Fruit fly (Drosophila melanogaster) whole organism, wandering third instar larva: Measurements from ENCODE around the gene Myo28B1.

ENCODE experiments used
- Abd-B ChIP-seq: fragments of >200 bp; optimal IDR thresholded peaks from 2 replicates; lab custom pipeline; 2017; ENCODE audit warnings: missing biosample characterization, missing genetic modification characterization
- CG32264 ChIP-seq: fragments of 200-800 bp; sonication (Bioruptor generic); optimal IDR thresholded peaks from 2 replicates; lab custom pipeline; 2016; ENCODE audit warnings: missing biosample characterization, missing genetic modification characterization
- CG9705 ChIP-seq: fragments of 200-800 bp; sonication (Bioruptor generic); optimal IDR thresholded peaks from 2 replicates; lab custom pipeline; 2018; ENCODE audit warnings: missing biosample characterization, mild to moderate bottlenecking, missing genetic modification characterization
- CrebA ChIP-seq: fragments of 200-800 bp; sonication (Bioruptor generic); optimal IDR thresholded peaks from 2 replicates; lab custom pipeline; 2016; ENCODE audit warnings: missing biosample characterization, mild to moderate bottlenecking, missing genetic modification characterization, borderline replicate concordance
- Dfd ChIP-seq: fragments of >200 bp; optimal IDR thresholded peaks from 2 replicates; lab custom pipeline; 2017; ENCODE audit warnings: missing biosample characterization, missing genetic modification characterization
- GATAd ChIP-seq: sonication (Bioruptor generic); optimal IDR thresholded peaks from 2 replicates; lab custom pipeline; 2016; ENCODE audit warnings: missing biosample characterization, missing genetic modification characterization
- HLH106 ChIP-seq: fragments of 200-800 bp; optimal IDR thresholded peaks from 3 replicates; lab custom pipeline; 2019; ENCODE audit warnings: missing biosample characterization, mild to moderate bottlenecking, missing genetic modification characterization, moderate library complexity
- Hnf4 ChIP-seq: fragments of 200-800 bp; sonication (Bioruptor generic); optimal IDR thresholded peaks from 2 replicates; lab custom pipeline; 2016; ENCODE audit warnings: missing biosample characterization, mild to moderate bottlenecking, missing genetic modification characterization
- Hr78 ChIP-seq: fragments of >200 bp; optimal IDR thresholded peaks from 2 replicates; lab custom pipeline; 2017; ENCODE audit warnings: missing biosample characterization, missing genetic modification characterization
- Hr83 ChIP-seq: fragments of 200-300 bp; sonication (Bioruptor generic); optimal IDR thresholded peaks from 2 replicates; lab custom pipeline; 2016; ENCODE audit warnings: missing biosample characterization, mild to moderate bottlenecking, missing genetic modification characterization, moderate library complexity; ENCODE audit not compliant: poor library complexity, severe bottlenecking
- Mio ChIP-seq: sonication (Bioruptor generic); optimal IDR thresholded peaks from 2 replicates; lab custom pipeline; 2016; ENCODE audit warnings: missing biosample characterization, missing genetic modification characterization
- Myc ChIP-seq: fragments of >200 bp; optimal IDR thresholded peaks from 2 replicates; lab custom pipeline; 2017
- N ChIP-seq: fragments of >200 bp; optimal IDR thresholded peaks from 2 replicates; lab custom pipeline; 2018; ENCODE audit warnings: missing biosample characterization, missing external identifiers, missing genetic modification characterization
- OdsH ChIP-seq: fragments of 200-800 bp; sonication (Bioruptor generic); optimal IDR thresholded peaks from 2 replicates; lab custom pipeline; 2016; ENCODE audit warnings: missing biosample characterization, mild to moderate bottlenecking, missing genetic modification characterization
- Rel ChIP-seq, 2 experiments: fragments of 200-800 bp; sonication (Bioruptor generic) in 1 of 2; optimal IDR thresholded peaks; 2 replicates in 1 of 2; 3 replicates in 1 of 2; lab custom pipeline; 2016 to 2019; ENCODE audit warnings: mild to moderate bottlenecking in 2 of 2, missing biosample characterization in 2 of 2, missing genetic modification characterization in 2 of 2, moderate library complexity in 1 of 2
- Vsx2 ChIP-seq: fragments of 200-300, 225-300 bp; sonication (Bioruptor generic); optimal IDR thresholded peaks from 2 replicates; lab custom pipeline; 2018; ENCODE audit warnings: missing biosample characterization, missing genetic modification characterization; ENCODE audit not compliant: partially characterized antibody
- br ChIP-seq: fragments of 200-800 bp; sonication (Bioruptor generic); optimal IDR thresholded peaks from 2 replicates; lab custom pipeline; 2016; ENCODE audit warnings: missing biosample characterization, missing genetic modification characterization
- brk ChIP-seq: fragments of 200-800 bp; sonication (Bioruptor generic); optimal IDR thresholded peaks from 2 replicates; lab custom pipeline; 2016; ENCODE audit warnings: missing biosample characterization, mild to moderate bottlenecking, missing genetic modification characterization
- dl ChIP-seq, 2 experiments: fragments of 175-275, 200-275 bp in 1 of 2; fragments of 200-275 bp in 1 of 2; sonication (Bioruptor generic); optimal IDR thresholded peaks; lab custom pipeline; 2018; ENCODE audit warnings: mild to moderate bottlenecking in 2 of 2, missing biosample characterization in 2 of 2, missing genetic modification characterization in 2 of 2, moderate library complexity in 2 of 2; ENCODE audit not compliant: partially characterized antibody in 2 of 2, insufficient read depth in 1 of 2
- ey ChIP-seq: fragments of 200-800 bp; sonication (Bioruptor generic); optimal IDR thresholded peaks from 2 replicates; lab custom pipeline; 2016; ENCODE audit warnings: missing biosample characterization, missing genetic modification characterization
- foxo ChIP-seq, 2 experiments: fragments of 200-800 bp; sonication (Bioruptor generic); optimal IDR thresholded peaks; 2 replicates in 1 of 2; 3 replicates in 1 of 2; lab custom pipeline; 2016 to 2017; ENCODE audit warnings: missing biosample characterization in 2 of 2, missing genetic modification characterization in 2 of 2
- fru ChIP-seq: fragments of 200-800 bp; sonication (Bioruptor generic); optimal IDR thresholded peaks from 3 replicates; lab custom pipeline; 2016; ENCODE audit warnings: missing biosample characterization, mild to moderate bottlenecking, missing genetic modification characterization
- jim ChIP-seq: fragments of 175-275, 200-325 bp; sonication (Bioruptor generic); optimal IDR thresholded peaks from 2 replicates; lab custom pipeline; 2016; ENCODE audit warnings: missing biosample characterization, mild to moderate bottlenecking, missing genetic modification characterization
- lola ChIP-seq: fragments of >200 bp; optimal IDR thresholded peaks from 2 replicates; lab custom pipeline; 2017; ENCODE audit warnings: missing biosample characterization, missing genetic modification characterization
- pan ChIP-seq: fragments of >200 bp; optimal IDR thresholded peaks from 2 replicates; lab custom pipeline; 2017
- psq ChIP-seq: fragments of 200-800 bp; sonication (Bioruptor generic); optimal IDR thresholded peaks from 3 replicates; lab custom pipeline; 2017; ENCODE audit warnings: missing biosample characterization, mild to moderate bottlenecking, missing genetic modification characterization, moderate library complexity
- rgr ChIP-seq: fragments of 200-800 bp; sonication (Bioruptor generic); optimal IDR thresholded peaks from 3 replicates; lab custom pipeline; 2016; ENCODE audit warnings: missing biosample characterization, mild to moderate bottlenecking, missing genetic modification characterization
- sage ChIP-seq: fragments of 200-800 bp; sonication (Bioruptor generic); optimal IDR thresholded peaks from 2 replicates; lab custom pipeline; 2016; ENCODE audit warnings: missing biosample characterization, mild to moderate bottlenecking, missing genetic modification characterization
- sv ChIP-seq: fragments of 200-800 bp; sonication (Bioruptor generic); optimal IDR thresholded peaks from 3 replicates; lab custom pipeline; 2016; ENCODE audit warnings: missing biosample characterization, missing genetic modification characterization
- tai ChIP-seq: sonication (Bioruptor generic); optimal IDR thresholded peaks from 2 replicates; lab custom pipeline; 2016; ENCODE audit warnings: missing biosample characterization, missing genetic modification characterization
- woc ChIP-seq: sonication (Bioruptor generic); optimal IDR thresholded peaks from 2 replicates; lab custom pipeline; 2016; ENCODE audit warnings: missing biosample characterization, mild to moderate bottlenecking, missing genetic modification characterization

Gene Myo28B1

dm6 chr2L:7621706-7622105 lies 44.1 kb upstream of the Myo28B1 start:
- TF ChIP-seq brk (GFP tag; lab: Kevin White, UChicago) (no peak), br (GFP tag; lab: Kevin White, UChicago) (no peak), Abd-B (no peak), lola (no peak), sv (no peak)

dm6 chr2L:7624096-7624843 lies 41.6 kb upstream of the Myo28B1 start:
- TF ChIP-seq pan (lab: Kevin White, UChicago) (no peak), Abd-B (no peak), dl (GFP tag; optimal IDR thresholded peaks at IDR 0.05; lab: Kevin White, UChicago; ENCODE audit: insufficient read depth in 1 of 2, partially characterized antibody in 2 of 2) (no peak), foxo (GFP tag; optimal IDR thresholded peaks at IDR 0.05; lab: Kevin White, UChicago) (no peak)

- TF ChIP-seq Hr83 (no peak), rgr (GFP tag; lab: Kevin White, UChicago) (no peak), Abd-B (no peak), lola (no peak), foxo (GFP tag; optimal IDR thresholded peaks at IDR 0.05; lab: Kevin White, UChicago) (no peak)
- TF ChIP-seq, all 38 proteins: peak for 0
Observed at dm6 chr2L:7627474-7627873, 38.4 kb upstream of the Myo28B1 start.

- TF ChIP-seq tai (GFP tag; lab: Kevin White, UChicago) (no peak), br (GFP tag; lab: Kevin White, UChicago) (no peak), rgr (GFP tag; lab: Kevin White, UChicago) (no peak), pan (lab: Kevin White, UChicago) (no peak), Hnf4 (GFP tag; lab: Kevin White, UChicago) (no peak), brk (GFP tag; lab: Kevin White, UChicago) (no peak), ey (no peak), Abd-B (no peak), CrebA (GFP tag; lab: Kevin White, UChicago) (no peak), Myc (lab: Kevin White, UChicago) (no peak), OdsH (no peak), Rel (GFP tag; optimal IDR thresholded peaks at IDR 0.05; lab: Kevin White, UChicago) (no peak), Rel (tag; optimal IDR thresholded peaks at IDR 0.05; lab: Kevin White, UChicago) (no peak), CG32264 (GFP tag; lab: Kevin White, UChicago) (no peak), CG9705 (GFP tag; lab: Kevin White, UChicago) (no peak)
Observed at dm6 chr2L:7628382-7628965, 37.4 kb upstream of the Myo28B1 start.

- TF ChIP-seq woc (GFP tag; lab: Kevin White, UChicago) (no peak), rgr (GFP tag; lab: Kevin White, UChicago) (no peak), HLH106 (tag; lab: Kevin White, UChicago) (no peak), OdsH (no peak), Myc (lab: Kevin White, UChicago) (no peak), fru (no peak), lola (no peak), N (no peak), Dfd (GFP tag; lab: Kevin White, UChicago) (no peak), psq (GFP tag; lab: Kevin White, UChicago) (no peak), CG9705 (GFP tag; lab: Kevin White, UChicago) (no peak), pan (lab: Kevin White, UChicago) (no peak), br (GFP tag; lab: Kevin White, UChicago) (no peak), Hr83 (no peak), Abd-B (no peak), sage (GFP tag; lab: Kevin White, UChicago) (no peak)
Observed at dm6 chr2L:7630673-7631072, 35.2 kb upstream of the Myo28B1 start.

dm6 chr2L:7632783-7633182 lies 33.1 kb upstream of the Myo28B1 start:
- TF ChIP-seq HLH106 (tag; lab: Kevin White, UChicago) (no peak), CrebA (GFP tag; lab: Kevin White, UChicago) (no peak), Abd-B (no peak), GATAd (GFP tag; lab: Kevin White, UChicago) (no peak), brk (GFP tag; lab: Kevin White, UChicago) (no peak), Mio (GFP tag; lab: Kevin White, UChicago) (no peak), foxo (GFP tag; optimal IDR thresholded peaks at IDR 0.05; lab: Kevin White, UChicago) (no peak), Hr78 (GFP tag; lab: Kevin White, UChicago) (no peak), Vsx2 (no peak), jim (GFP tag; lab: Kevin White, UChicago) (no peak), tai (GFP tag; lab: Kevin White, UChicago) (no peak), CG9705 (GFP tag; lab: Kevin White, UChicago) (no peak), ey (no peak), Dfd (GFP tag; lab: Kevin White, UChicago) (no peak), fru (no peak)
- TF ChIP-seq, all 38 proteins: peak for 0
